Worm (Caenorhabditis elegans) whole organism, early embryonic: ENCODE data around the gene eyg-1.

Experiments
- F13C5.2 ChIP-seq: sonication (generic microtip); optimal IDR thresholded peaks from 2 replicates; lab custom pipeline; 2017; ENCODE audit warnings: mild to moderate bottlenecking, missing genetic modification characterization, inconsistent platforms, missing compliant biosample characterization
- aly-1 ChIP-seq: sonication (generic microtip); optimal IDR thresholded peaks from 2 replicates; lab custom pipeline; 2016; ENCODE audit warnings: missing genetic modification characterization, missing compliant biosample characterization
- ama-1 ChIP-seq: fragments of 150-350 bp; optimal IDR thresholded peaks from 2 replicates; lab custom pipeline; 2014
- ets-7 ChIP-seq: sonication (generic microtip); optimal IDR thresholded peaks from 2 replicates; lab custom pipeline; 2016; ENCODE audit warnings: missing genotype, missing genetic modification characterization, missing compliant biosample characterization
- flt-1 ChIP-seq: fragments of 200-800 bp; sonication (Bioruptor generic); IDR thresholded peaks from 2 replicates; pipeline ENCODE4 v1.3.6; 2022; ENCODE audit warnings: missing genetic modification characterization, missing compliant biosample characterization
- hmg-4 ChIP-seq: fragments of 200-800 bp; sonication (Bioruptor generic); optimal IDR thresholded peaks from 2 replicates; lab custom pipeline; 2018; ENCODE audit warnings: mild to moderate bottlenecking, missing genetic modification characterization, missing compliant biosample characterization
- hnd-1 ChIP-seq: sonication (generic microtip); optimal IDR thresholded peaks from 2 replicates; lab custom pipeline; 2016; ENCODE audit warnings: missing genetic modification characterization, missing compliant biosample characterization
- pes-1 ChIP-seq: fragments of 200-800 bp; sonication (Bioruptor generic); IDR thresholded peaks from 2 replicates; pipeline ENCODE4 v1.3.6; 2022; ENCODE audit warnings: missing genetic modification reagents, missing genetic modification characterization, missing compliant biosample characterization
- scrt-1 ChIP-seq: fragments of 200-800 bp; sonication (Bioruptor generic); IDR thresholded peaks from 2 replicates; pipeline ENCODE4 v1.3.6; 2022; ENCODE audit warnings: missing genetic modification characterization, missing compliant biosample characterization
- sea-1 ChIP-seq: fragments of 200-800 bp; sonication (Bioruptor generic); conservative IDR thresholded peaks from 2 replicates; pipeline ENCODE4 v1.3.6; 2022; ENCODE audit warnings: missing genetic modification characterization, missing compliant biosample characterization
- tbx-37 ChIP-seq: fragments of 200-800 bp; sonication (Bioruptor generic); conservative IDR thresholded peaks from 2 replicates; pipeline ENCODE4 v1.3.6; 2022; ENCODE audit warnings: missing genetic modification reagents, missing genetic modification characterization, missing compliant biosample characterization
- tra-4 ChIP-seq: sonication (generic microtip); optimal IDR thresholded peaks from 2 replicates; lab custom pipeline; 2017; ENCODE audit warnings: missing genetic modification characterization, missing compliant biosample characterization

- TF ChIP-seq ama-1 (lab: Kevin White, UChicago) (no peak), tra-4 (no peak), pes-1 (GFP tag; lab: Robert Waterston, UW) (no peak), tbx-37 (GFP tag; lab: Robert Waterston, UW) (no peak), hmg-4 (no peak), sea-1 (no peak), hnd-1 (tag; lab: Kevin White, UChicago) (no peak), scrt-1 (no peak), ets-7 (tag; lab: Kevin White, UChicago) (no peak), flt-1 (GFP tag; lab: Robert Waterston, UW) (no peak), aly-1 (tag; lab: Kevin White, UChicago) (no peak), F13C5.2 (tag; lab: Kevin White, UChicago) (no peak)
Measured at ce11 chrII:9868698-9869097, 40.9 kb upstream of the eyg-1 start, which contains the start of gene old-1.
